Worm (Caenorhabditis elegans): ENCODE data around the gene rfip-2.

DNA sequence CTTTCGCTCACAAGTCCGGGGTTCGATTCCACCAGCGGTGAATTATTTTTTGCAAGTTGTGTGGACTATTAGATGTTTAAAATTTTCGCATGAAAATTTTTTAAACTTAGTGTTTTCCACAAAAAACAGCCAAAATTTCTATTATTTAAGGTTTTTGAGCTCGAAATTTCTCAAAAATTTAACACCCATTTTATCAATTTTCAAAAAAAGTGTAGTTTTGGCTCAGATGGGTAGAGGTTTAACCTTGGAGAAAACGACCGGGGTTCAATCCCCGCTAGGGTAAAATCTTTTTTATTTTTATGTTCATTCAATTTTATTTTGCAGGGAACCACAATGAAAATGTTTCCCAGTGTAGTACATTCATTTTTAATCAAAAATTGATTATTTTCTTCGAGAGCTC lies 45.7 kb downstream of the rfip-2 start:
- TF ChIP-seq egl-27 (tag; optimal IDR thresholded peaks at IDR 0.05): no peak
- no peak for TF ChIP-seq elt-3 (tag; optimal IDR thresholded peaks at IDR 0.05)
- TF ChIP-seq unc-39 (tag; optimal IDR thresholded peaks at IDR 0.05): no peak
- no peak for TF ChIP-seq alr-1 (tag; optimal IDR thresholded peaks at IDR 0.05)
- TF ChIP-seq snpc-4 (tag; optimal IDR thresholded peaks at IDR 0.05): no peak
- no peak for TF ChIP-seq ztf-11 (tag; optimal IDR thresholded peaks at IDR 0.05)
- no peak for TF ChIP-seq ceh-82 (tag; optimal IDR thresholded peaks at IDR 0.05)
- TF ChIP-seq ama-1 (optimal IDR thresholded peaks at IDR 0.05): no peak
- TF ChIP-seq nhr-25 (tag; optimal IDR thresholded peaks at IDR 0.05): no peak
- TF ChIP-seq lsy-2 (tag; optimal IDR thresholded peaks at IDR 0.05): no peak

Data from whole organism, L2 larva.